Worm (Caenorhabditis elegans) whole organism, L4/young adult: ENCODE data around the gene nhr-162.

Experiments used
- W03F9.2 ChIP-seq: fragments of 150-350 bp; optimal IDR thresholded peaks from 2 replicates; lab custom pipeline; 2014; ENCODE audit warnings: missing biosample characterization, missing genetic modification characterization
- dao-5 ChIP-seq: sonication (generic microtip); optimal IDR thresholded peaks from 2 replicates; lab custom pipeline; 2016; ENCODE audit warnings: missing genotype, missing genetic modification characterization, moderate library complexity, missing compliant biosample characterization
- him-1 ChIP-seq: sonication (generic microtip); optimal IDR thresholded peaks from 2 replicates; lab custom pipeline; 2016; ENCODE audit warnings: missing genotype, missing genetic modification reagents, missing genetic modification characterization, missing compliant biosample characterization

DNA sequence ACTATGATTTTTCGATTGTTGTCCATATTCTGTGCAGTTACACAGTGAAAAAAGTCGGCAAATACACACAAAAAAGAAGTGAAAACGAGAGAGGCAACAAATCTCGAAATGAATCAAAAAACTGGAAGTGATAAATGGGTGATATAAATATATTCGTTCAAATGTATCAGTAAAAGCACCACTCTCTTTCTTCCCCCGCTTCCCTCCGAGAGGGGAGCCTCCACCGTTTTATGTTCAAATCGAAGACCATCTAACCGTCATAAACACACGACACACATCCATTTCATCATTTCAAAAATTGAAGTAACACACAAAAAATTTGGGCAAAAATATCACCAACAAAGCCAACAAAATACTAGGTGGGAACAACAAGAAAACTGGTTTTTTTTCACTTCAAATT, 35.4 kb upstream of the nhr-162 start, which contains the start of gene F20A1.6:
- no peak for TF ChIP-seq W03F9.2 (tag; lab: Kevin White, UChicago)
- no peak for TF ChIP-seq him-1 (tag; lab: Kevin White, UChicago)
- no peak for TF ChIP-seq dao-5
